Fruit fly (Drosophila melanogaster): ENCODE data around the gene CG43179.

DNA sequence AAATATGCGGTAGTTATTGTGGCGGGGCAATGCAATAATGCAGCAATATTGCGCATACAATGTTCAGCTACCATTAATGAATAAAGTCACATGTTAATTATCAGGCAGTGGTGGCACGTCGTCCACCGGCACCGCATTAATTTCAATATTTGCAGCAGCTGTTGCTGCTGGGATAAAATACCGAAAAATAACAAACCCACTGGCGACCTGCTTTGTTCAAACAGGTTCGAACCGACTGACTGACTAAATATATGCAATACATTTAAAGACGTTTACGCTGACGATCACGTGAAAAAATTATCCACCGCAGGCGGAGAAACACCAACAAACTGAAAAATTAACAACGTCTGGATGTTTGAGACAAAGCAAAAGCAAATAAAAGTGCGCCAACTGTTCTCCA, 41.6 kb downstream of the CG43179 start:
- TF ChIP-seq fru (GFP tag; optimal IDR thresholded peaks at IDR 0.05) (no peak), br (GFP tag; optimal IDR thresholded peaks at IDR 0.05) (no peak), h (GFP tag; optimal IDR thresholded peaks at IDR 0.05) (no peak), HLH106 (tag; optimal IDR thresholded peaks at IDR 0.05) (no peak), psq (GFP tag; optimal IDR thresholded peaks at IDR 0.05) (no peak)
